Fruit fly (Drosophila melanogaster): Measurements from ENCODE around the gene CG32263.

Gene CG32263

DNA sequence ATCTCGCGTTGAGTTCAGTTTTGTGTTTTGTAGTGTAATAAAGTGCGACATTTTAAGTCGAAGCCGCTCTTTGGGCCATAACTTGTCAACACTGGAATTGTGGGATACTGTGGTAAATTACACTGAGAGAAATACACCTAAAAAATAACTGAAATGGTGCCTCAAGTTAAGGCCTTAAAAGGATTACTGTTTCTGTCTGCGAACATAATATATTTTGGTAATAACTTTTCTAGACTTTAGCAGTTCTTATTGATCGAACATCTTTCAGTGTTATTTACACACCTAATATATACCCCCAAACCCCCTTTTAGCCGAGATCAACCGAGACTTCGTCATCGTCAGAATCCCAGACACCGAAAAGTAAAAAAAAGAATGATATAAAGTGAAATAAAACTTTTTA, 40.9 kb upstream of the CG32263 start (continued):
- TF ChIP-seq CG14965 (GFP tag; optimal IDR thresholded peaks at IDR 0.05; ENCODE audit: borderline replicate concordance) (no peak), CG8089 (GFP tag; optimal IDR thresholded peaks at IDR 0.05) (no peak), CG8281 (tag; optimal IDR thresholded peaks at IDR 0.05) (no peak), chn (GFP tag; optimal IDR thresholded peaks at IDR 0.05) (no peak), CG34376 (GFP tag; optimal IDR thresholded peaks at IDR 0.05) (no peak), CG10267 (tag; optimal IDR thresholded peaks at IDR 0.05) (peak; percentile 48), hbn (GFP tag; IDR thresholded peaks at IDR 0.05; ENCODE audit: partially characterized antibody) (no peak), CG9932 (GFP tag; IDR thresholded peaks at IDR 0.05) (peak; percentile 47; the same call in 1 of the 2 replicates), CG15011 (GFP tag; optimal IDR thresholded peaks at IDR 0.05) (no peak), CG6765 (GFP tag; optimal IDR thresholded peaks at IDR 0.05) (no peak), CG32772 (GFP tag; IDR thresholded peaks at IDR 0.05) (no peak), CG1602 (GFP tag; optimal IDR thresholded peaks at IDR 0.05) (no peak), abd-A (tag; optimal IDR thresholded peaks at IDR 0.05) (no peak), Kr (GFP tag; optimal IDR thresholded peaks at IDR 0.05) (no peak), sd (tag; optimal IDR thresholded peaks at IDR 0.05) (no peak), sisA (GFP tag; IDR thresholded peaks at IDR 0.05) (peak; percentile 45; the same call in 1 of the 2 replicates), gt (GFP tag; IDR thresholded peaks at IDR 0.05) (no peak), scrt (GFP tag; optimal IDR thresholded peaks at IDR 0.05) (no peak), CG5180 (GFP tag; optimal IDR thresholded peaks at IDR 0.05) (no peak), CG2116 (GFP tag; optimal IDR thresholded peaks at IDR 0.05) (no peak), CG7839 (tag; optimal IDR thresholded peaks at IDR 0.05) (peak; percentile 50), B-H2 (GFP tag; optimal IDR thresholded peaks at IDR 0.05) (no peak), CG34224 (GFP tag; IDR thresholded peaks at IDR 0.05; ENCODE audit: partially characterized antibody) (no peak), CG30403 (GFP tag; optimal IDR thresholded peaks at IDR 0.05) (peak; percentile 26), amos (GFP tag; IDR thresholded peaks at IDR 0.05; ENCODE audit: partially characterized antibody) (no peak), zfh1 (GFP tag; IDR thresholded peaks at IDR 0.05) (peak; percentile 60; the same call in 1 of the 3 replicates), Hr78 (GFP tag; optimal IDR thresholded peaks at IDR 0.05) (no peak), Camta (GFP tag; optimal IDR thresholded peaks at IDR 0.05) (no peak), inv (GFP tag; IDR thresholded peaks at IDR 0.05; ENCODE audit: partially characterized antibody) (no peak), CG17829 (tag; optimal IDR thresholded peaks at IDR 0.05) (peak; percentile 44), Drgx (GFP tag; IDR thresholded peaks at IDR 0.05) (no peak), CG2199 (GFP tag; IDR thresholded peaks at IDR 0.05) (no peak), PHDP (tag; optimal IDR thresholded peaks at IDR 0.05) (peak; percentile 24), tgo (GFP tag; IDR thresholded peaks at IDR 0.05) (no peak), CG13123 (GFP tag; optimal IDR thresholded peaks at IDR 0.05) (no peak), Dll (GFP tag; IDR thresholded peaks at IDR 0.05; ENCODE audit: partially characterized antibody) (no peak), klu (GFP tag; IDR thresholded peaks at IDR 0.05) (no peak), CG2120 (GFP tag; optimal IDR thresholded peaks at IDR 0.05) (peak; percentile 43), CG7745 (tag; optimal IDR thresholded peaks at IDR 0.05) (no peak), CG2202 (tag; optimal IDR thresholded peaks at IDR 0.05) (no peak), CG5245 (GFP tag; optimal IDR thresholded peaks at IDR 0.05) (peak; percentile 18), CG9215 (GFP tag; IDR thresholded peaks at IDR 0.05) (no peak), CG6683 (GFP tag; optimal IDR thresholded peaks at IDR 0.05) (no peak), ara (GFP tag; IDR thresholded peaks at IDR 0.05) (peak; percentile 64; the same call in 1 of the 2 replicates), ci (GFP tag; IDR thresholded peaks at IDR 0.05) (peak; percentile 47; the same call in 1 of the 3 replicates), Gug (GFP tag; IDR thresholded peaks at IDR 0.05) (0 out of 4 replicates have a peak, but pooled peaks have one; percentile 11), Fer1 (GFP tag; optimal IDR thresholded peaks at IDR 0.05) (no peak), Ets65A (GFP tag) (no peak), CG2712 (tag; optimal IDR thresholded peaks at IDR 0.05) (peak; percentile 74), CG15514 (GFP tag; optimal IDR thresholded peaks at IDR 0.05) (no peak)

Data from whole organism, embryonic.